Fruit fly (Drosophila melanogaster): Measurements from ENCODE around the gene cpo.

dm6 chr3R:18027307-18027706 lies 107.7 kb downstream of the cpo start:
- TF ChIP-seq CG8478 (optimal IDR thresholded peaks at IDR 0.05) = no peak
- TF ChIP-seq CTCF (optimal IDR thresholded peaks at IDR 0.05) = no peak
